Fruit fly (Drosophila melanogaster) whole organism, wandering third instar larva: Measurements from ENCODE around the gene CG12118.
A peak's percentile ranks its signal among the peaks of the same experiment; 100 is the strongest.

Experiments
- CrebA ChIP-seq: fragments of 200-800 bp; sonication (Bioruptor generic); optimal IDR thresholded peaks from 2 replicates; lab custom pipeline; 2016; ENCODE audit warnings: missing biosample characterization, mild to moderate bottlenecking, missing genetic modification characterization, borderline replicate concordance
- Dfd ChIP-seq: fragments of >200 bp; optimal IDR thresholded peaks from 2 replicates; lab custom pipeline; 2017; ENCODE audit warnings: missing biosample characterization, missing genetic modification characterization
- Myc ChIP-seq: fragments of >200 bp; optimal IDR thresholded peaks from 2 replicates; lab custom pipeline; 2017
- OdsH ChIP-seq: fragments of 200-800 bp; sonication (Bioruptor generic); optimal IDR thresholded peaks from 2 replicates; lab custom pipeline; 2016; ENCODE audit warnings: missing biosample characterization, mild to moderate bottlenecking, missing genetic modification characterization
- dsf ChIP-seq: sonication (Bioruptor generic); optimal IDR thresholded peaks from 2 replicates; lab custom pipeline; 2016; ENCODE audit warnings: missing biosample characterization, missing genetic modification characterization, borderline replicate concordance
- h ChIP-seq: fragments of 200-800 bp; sonication (Bioruptor generic); optimal IDR thresholded peaks from 3 replicates; lab custom pipeline; 2016; ENCODE audit warnings: missing biosample characterization, mild to moderate bottlenecking, missing genetic modification characterization
- usp ChIP-seq: fragments of >200 bp; optimal IDR thresholded peaks from 2 replicates; lab custom pipeline; 2017; ENCODE audit warnings: missing biosample characterization, missing genetic modification characterization

CG12118 gene

dm6 chrX:9148989-9149522 is 47.2 kb downstream of the CG12118 start, which contains the start of the genes fh and Bap111:
Gene fh, minus strand, starts transcription at chrX:9149071.
Gene Bap111, plus strand, starts transcription at chrX:9149309.
- no peak for TF ChIP-seq CrebA (GFP tag; lab: Kevin White, UChicago)
- TF ChIP-seq usp (GFP tag; lab: Kevin White, UChicago) = no peak
- TF ChIP-seq OdsH = no peak
- no peak for TF ChIP-seq dsf (GFP tag; lab: Kevin White, UChicago)
- TF ChIP-seq Myc = peak; percentile 13
- peak; percentile 6 for TF ChIP-seq h (GFP tag; lab: Kevin White, UChicago)
- peak; percentile 48 for TF ChIP-seq Dfd (GFP tag; lab: Kevin White, UChicago)
